Worm (Caenorhabditis elegans) whole organism, L4/young adult: Measurements from ENCODE around the gene Y41D4B.1.

Source experiments
- W03F9.2 ChIP-seq: fragments of 150-350 bp; optimal IDR thresholded peaks from 2 replicates; lab custom pipeline; 2014; ENCODE audit warnings: missing biosample characterization, missing genetic modification characterization
- dao-5 ChIP-seq: sonication (generic microtip); optimal IDR thresholded peaks from 2 replicates; lab custom pipeline; 2016; ENCODE audit warnings: missing genotype, missing genetic modification characterization, moderate library complexity, missing compliant biosample characterization
- him-1 ChIP-seq: sonication (generic microtip); optimal IDR thresholded peaks from 2 replicates; lab custom pipeline; 2016; ENCODE audit warnings: missing genotype, missing genetic modification reagents, missing genetic modification characterization, missing compliant biosample characterization

DNA sequence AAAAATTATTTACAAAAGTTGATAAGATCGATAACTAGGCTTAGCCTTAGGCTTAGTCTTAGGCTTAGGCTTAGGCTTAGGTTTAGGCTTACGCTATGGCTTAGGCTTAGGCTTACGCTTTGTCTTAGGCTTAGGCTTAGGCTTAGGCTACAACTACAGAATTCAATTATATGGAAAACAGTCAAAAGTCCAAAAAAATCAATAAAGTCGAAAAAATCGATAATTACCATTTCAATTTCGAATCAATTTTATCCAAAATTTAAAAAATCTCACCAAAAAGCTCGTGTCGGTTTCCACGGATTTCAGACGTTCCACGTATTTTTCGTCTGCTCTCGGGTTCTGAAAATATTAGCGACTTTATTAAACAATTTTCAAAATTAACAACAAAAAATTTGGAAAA, 4.4 kb downstream of the Y41D4B.1 start:
- TF ChIP-seq W03F9.2 (no peak), him-1 (no peak), dao-5 (no peak)
